ENCODE assay signal across 5 fruit fly cellular contexts in genomic region chr3L:12131918-12132317, dm6.
TF ChIP-seq lines count a peak whose summit lies in the region.

TSS of gene DEF8 (plus strand) at chr3L:12132146.

- TF ChIP-seq CTCF in whole organism, embryonic (GFP tag; optimal IDR thresholded peaks at IDR 0.05; lab: Kevin White, UChicago), result no peak

TF ChIP-seq in whole organism, adult, 20 proteins besides CTCF, POLR2A, EP300 and RAD21 (continues in another document):
- TF ChIP-seq CG7101 (tag; optimal IDR thresholded peaks at IDR 0.05; lab: Kevin White, UChicago) (peak; percentile 77), Clk (GFP tag; optimal IDR thresholded peaks at IDR 0.05; lab: Kevin White, UChicago) (peak; percentile 46), Mnt (GFP tag; optimal IDR thresholded peaks at IDR 0.05; lab: Kevin White, UChicago) (peak; percentile 60), CG14711 (tag; optimal IDR thresholded peaks at IDR 0.05; lab: Kevin White, UChicago) (peak; percentile 85), ovo (GFP tag; optimal IDR thresholded peaks at IDR 0.05; lab: Kevin White, UChicago) (peak; percentile 47), bab1 (GFP tag; optimal IDR thresholded peaks at IDR 0.05; lab: Kevin White, UChicago) (peak; percentile 80), CG5204 (GFP tag; optimal IDR thresholded peaks at IDR 0.05; lab: Kevin White, UChicago) (no peak), toe (GFP tag; optimal IDR thresholded peaks at IDR 0.05; lab: Kevin White, UChicago) (peak; percentile 71), CG33017 (tag; optimal IDR thresholded peaks at IDR 0.05; lab: Kevin White, UChicago) (peak; percentile 63), Crg-1 (GFP tag; optimal IDR thresholded peaks at IDR 0.05; lab: Kevin White, UChicago) (peak; percentile 36), CG7045 (GFP tag; optimal IDR thresholded peaks at IDR 0.05; lab: Kevin White, UChicago) (peak; percentile 69), CG1620 (GFP tag; optimal IDR thresholded peaks at IDR 0.05; lab: Kevin White, UChicago) (peak; percentile 71), kay (GFP tag; lab: Kevin White, UChicago; ENCODE audit: borderline replicate concordance) (no peak), tj (GFP tag; optimal IDR thresholded peaks at IDR 0.05; lab: Kevin White, UChicago) (peak; percentile 49), Hr96 (GFP tag; optimal IDR thresholded peaks at IDR 0.05; lab: Kevin White, UChicago) (peak; percentile 55), cnc (optimal IDR thresholded peaks at IDR 0.05; lab: Kevin White, UChicago) (no peak), CG11617 (GFP tag; optimal IDR thresholded peaks at IDR 0.05; lab: Kevin White, UChicago) (peak; percentile 84), pad (GFP tag; optimal IDR thresholded peaks at IDR 0.05; lab: Kevin White, UChicago) (peak; percentile 48)

TF ChIP-seq in whole organism, embryonic, 481 proteins besides CTCF, POLR2A, EP300 and RAD21 (continues in another document):
- TF ChIP-seq jing (GFP tag; optimal IDR thresholded peaks at IDR 0.05; lab: Kevin White, UChicago), result no peak
- TF ChIP-seq pita (GFP tag; optimal IDR thresholded peaks at IDR 0.05; lab: Kevin White, UChicago), result no peak
- peak; percentile 25 for TF ChIP-seq CG8089 (GFP tag; optimal IDR thresholded peaks at IDR 0.05; lab: Kevin White, UChicago)
- peak; percentile 90 for TF ChIP-seq CoRest (tag; optimal IDR thresholded peaks at IDR 0.05; lab: Kevin White, UChicago)
- TF ChIP-seq hth (optimal IDR thresholded peaks at IDR 0.05; lab: Kevin White, UChicago), result no peak
- TF ChIP-seq Sox102F (GFP tag; optimal IDR thresholded peaks at IDR 0.05; lab: Kevin White, UChicago), result peak; percentile 93
- peak; percentile 40 for TF ChIP-seq kni (GFP tag; optimal IDR thresholded peaks at IDR 0.05; lab: Kevin White, UChicago)
- peak; percentile 44 for TF ChIP-seq MTF-1 (GFP tag; optimal IDR thresholded peaks at IDR 0.05; lab: Kevin White, UChicago; ENCODE audit: borderline replicate concordance)
- TF ChIP-seq Hr78 (GFP tag; optimal IDR thresholded peaks at IDR 0.05; lab: Kevin White, UChicago), result no peak
- peak; percentile 76 for TF ChIP-seq lilli (GFP tag; optimal IDR thresholded peaks at IDR 0.05; lab: Kevin White, UChicago)
- no peak for TF ChIP-seq Hmr (GFP tag; optimal IDR thresholded peaks at IDR 0.05; lab: Kevin White, UChicago)
- peak; percentile 26; the same call in 1 of the 2 replicates for TF ChIP-seq CG8765 (GFP tag; IDR thresholded peaks at IDR 0.05; lab: Robert Waterston, UW)
- peak; percentile 20 for TF ChIP-seq tup (GFP tag; optimal IDR thresholded peaks at IDR 0.05; lab: Kevin White, UChicago)
- TF ChIP-seq Chrac-16 (GFP tag; optimal IDR thresholded peaks at IDR 0.05; lab: Kevin White, UChicago), result peak; percentile 79
- TF ChIP-seq CG6854 (GFP tag; optimal IDR thresholded peaks at IDR 0.05; lab: Kevin White, UChicago), result peak; percentile 64
- peak; percentile 49; the same call in 1 of the 2 replicates for TF ChIP-seq dimm (GFP tag; IDR thresholded peaks at IDR 0.05; lab: Robert Waterston, UW)
- TF ChIP-seq Sin3A (optimal IDR thresholded peaks at IDR 0.05; lab: Kevin White, UChicago), result peak; percentile 60
- TF ChIP-seq disco-r (GFP tag; optimal IDR thresholded peaks at IDR 0.05; lab: Kevin White, UChicago), result no peak

TF ChIP-seq in whole organism, prepupa, 60 proteins besides CTCF, POLR2A, EP300 and RAD21 (continues in another document):
- TF ChIP-seq CG16779 (tag; optimal IDR thresholded peaks at IDR 0.05; lab: Kevin White, UChicago) (peak; percentile 29), fd59A (GFP tag; optimal IDR thresholded peaks at IDR 0.05; lab: Kevin White, UChicago) (peak; percentile 53), CG34406 (GFP tag; optimal IDR thresholded peaks at IDR 0.05; lab: Kevin White, UChicago) (peak; percentile 87), CG3919 (GFP tag; optimal IDR thresholded peaks at IDR 0.05; lab: Kevin White, UChicago) (peak; percentile 82), Gug (GFP tag; IDR thresholded peaks at IDR 0.05; lab: Robert Waterston, UW) (peak; percentile 82), CG10631 (GFP tag; optimal IDR thresholded peaks at IDR 0.05; lab: Kevin White, UChicago) (peak; percentile 65), CG1621 (tag; optimal IDR thresholded peaks at IDR 0.05; lab: Kevin White, UChicago) (peak; percentile 55), cyc (GFP tag; optimal IDR thresholded peaks at IDR 0.05; lab: Kevin White, UChicago) (peak; percentile 67), Met (GFP tag; optimal IDR thresholded peaks at IDR 0.05; lab: Kevin White, UChicago) (no peak), CG8119 (GFP tag; IDR thresholded peaks at IDR 0.05; lab: Robert Waterston, UW) (peak; percentile 86), Blimp-1 (GFP tag; optimal IDR thresholded peaks at IDR 0.05; lab: Kevin White, UChicago) (peak; percentile 18), eg (GFP tag; IDR thresholded peaks at IDR 0.05; lab: Robert Waterston, UW) (peak; percentile 93), esn (GFP tag; optimal IDR thresholded peaks at IDR 0.05; lab: Kevin White, UChicago) (peak; percentile 74), ss (GFP tag; optimal IDR thresholded peaks at IDR 0.05; lab: Kevin White, UChicago) (peak in 1 of 2 experiments; percentile 51), CG6792 (GFP tag; optimal IDR thresholded peaks at IDR 0.05; lab: Kevin White, UChicago) (peak; percentile 59), CG32006 (GFP tag; optimal IDR thresholded peaks at IDR 0.05; lab: Kevin White, UChicago) (peak; percentile 79), CG6808 (GFP tag; optimal IDR thresholded peaks at IDR 0.05; lab: Kevin White, UChicago) (peak; percentile 62), svp (GFP tag; lab: Kevin White, UChicago) (peak; percentile 84), Sox15 (GFP tag; optimal IDR thresholded peaks at IDR 0.05; lab: Kevin White, UChicago) (peak; percentile 9), Hr39 (GFP tag; optimal IDR thresholded peaks at IDR 0.05; lab: Kevin White, UChicago) (peak; percentile 62)

TF ChIP-seq in whole organism, pupa, 21 proteins besides CTCF, POLR2A, EP300 and RAD21:
- TF ChIP-seq CG34367 (tag; optimal IDR thresholded peaks at IDR 0.05; lab: Kevin White, UChicago) (peak; percentile 80), rn (GFP tag; IDR thresholded peaks at IDR 0.05; lab: Robert Waterston, UW) (peak; percentile 68), CG14655 (GFP tag; optimal IDR thresholded peaks at IDR 0.05; lab: Kevin White, UChicago) (peak; percentile 80), Pif1A (GFP tag; optimal IDR thresholded peaks at IDR 0.05; lab: Kevin White, UChicago) (no peak), CG12605 (GFP tag; IDR thresholded peaks at IDR 0.05; lab: Robert Waterston, UW) (peak; percentile 92), CG10348 (GFP tag; IDR thresholded peaks at IDR 0.05; lab: Robert Waterston, UW) (no peak), CG8301 (tag; optimal IDR thresholded peaks at IDR 0.05; lab: Kevin White, UChicago) (peak; percentile 84), CG4496 (GFP tag; IDR thresholded peaks at IDR 0.05; lab: Robert Waterston, UW) (peak; percentile 89), CG32121 (GFP tag; IDR thresholded peaks at IDR 0.05; lab: Robert Waterston, UW) (peak; percentile 92), D1 (tag; optimal IDR thresholded peaks at IDR 0.05; lab: Kevin White, UChicago) (peak; percentile 94), CG8159 (tag; optimal IDR thresholded peaks at IDR 0.05; lab: Kevin White, UChicago) (peak; percentile 88), Ets98B (GFP tag; IDR thresholded peaks at IDR 0.05; lab: Robert Waterston, UW) (peak; percentile 87), Pif1B (GFP tag; optimal IDR thresholded peaks at IDR 0.05; lab: Kevin White, UChicago) (no peak), CG15710 (tag; optimal IDR thresholded peaks at IDR 0.05; lab: Kevin White, UChicago) (peak; percentile 83), gl (tag; optimal IDR thresholded peaks at IDR 0.05; lab: Kevin White, UChicago) (peak; percentile 37), CG9948 (tag; optimal IDR thresholded peaks at IDR 0.05; lab: Kevin White, UChicago) (peak; percentile 87), EcR (GFP tag; optimal IDR thresholded peaks at IDR 0.05; lab: Kevin White, UChicago) (peak; percentile 19), Snoo (tag; optimal IDR thresholded peaks at IDR 0.05; lab: Kevin White, UChicago) (peak; percentile 76), CG13204 (GFP tag; optimal IDR thresholded peaks at IDR 0.05; lab: Kevin White, UChicago) (no peak), CG17806 (tag; optimal IDR thresholded peaks at IDR 0.05; lab: Kevin White, UChicago) (peak; percentile 85), fd96Ca (GFP tag; IDR thresholded peaks at IDR 0.05; lab: Robert Waterston, UW) (peak; percentile 75)

TF ChIP-seq in whole organism, wandering third instar larva, 38 proteins besides CTCF, POLR2A, EP300 and RAD21 (continues in another document):
- no peak for TF ChIP-seq Rel (GFP tag; optimal IDR thresholded peaks at IDR 0.05; lab: Kevin White, UChicago)
- peak; percentile 99 for TF ChIP-seq Rel (tag; optimal IDR thresholded peaks at IDR 0.05; lab: Kevin White, UChicago)
- TF ChIP-seq HLH106 (tag; optimal IDR thresholded peaks at IDR 0.05; lab: Kevin White, UChicago), result peak; percentile 84
- TF ChIP-seq OdsH (GFP tag; optimal IDR thresholded peaks at IDR 0.05; lab: Kevin White, UChicago), result peak; percentile 78
- TF ChIP-seq sage (GFP tag; optimal IDR thresholded peaks at IDR 0.05; lab: Kevin White, UChicago), result no peak
- TF ChIP-seq CG9705 (GFP tag; optimal IDR thresholded peaks at IDR 0.05; lab: Kevin White, UChicago), result peak; percentile 52
- TF ChIP-seq Hr83 (GFP tag; optimal IDR thresholded peaks at IDR 0.05; lab: Kevin White, UChicago; ENCODE audit: poor library complexity, severe bottlenecking), result peak; percentile 78
- no peak for TF ChIP-seq Vsx2 (GFP tag; optimal IDR thresholded peaks at IDR 0.05; lab: Kevin White, UChicago; ENCODE audit: partially characterized antibody)
- peak in 1 of 2 experiments; percentile 76 for TF ChIP-seq foxo (GFP tag; optimal IDR thresholded peaks at IDR 0.05; lab: Kevin White, UChicago)
- TF ChIP-seq woc (GFP tag; optimal IDR thresholded peaks at IDR 0.05; lab: Kevin White, UChicago), result peak; percentile 71
- peak; percentile 78 for TF ChIP-seq rgr (GFP tag; optimal IDR thresholded peaks at IDR 0.05; lab: Kevin White, UChicago)
- peak; percentile 65 for TF ChIP-seq fru (GFP tag; optimal IDR thresholded peaks at IDR 0.05; lab: Kevin White, UChicago)
- TF ChIP-seq br (GFP tag; optimal IDR thresholded peaks at IDR 0.05; lab: Kevin White, UChicago), result peak; percentile 37
- no peak for TF ChIP-seq dl (GFP tag; optimal IDR thresholded peaks at IDR 0.05; lab: Kevin White, UChicago; ENCODE audit: insufficient read depth in 1 of 2, partially characterized antibody in 2 of 2)
- TF ChIP-seq sv (GFP tag; optimal IDR thresholded peaks at IDR 0.05; lab: Kevin White, UChicago), result peak; percentile 30
- peak; percentile 38 for TF ChIP-seq ey (GFP tag; optimal IDR thresholded peaks at IDR 0.05; lab: Kevin White, UChicago)
- TF ChIP-seq tai (GFP tag; optimal IDR thresholded peaks at IDR 0.05; lab: Kevin White, UChicago), result no peak
- TF ChIP-seq pan (optimal IDR thresholded peaks at IDR 0.05; lab: Kevin White, UChicago), result no peak
- TF ChIP-seq h (GFP tag; optimal IDR thresholded peaks at IDR 0.05; lab: Kevin White, UChicago), result peak; percentile 58
- peak; percentile 24 for TF ChIP-seq brk (GFP tag; optimal IDR thresholded peaks at IDR 0.05; lab: Kevin White, UChicago)
- peak; percentile 85 for TF ChIP-seq Sp1 (GFP tag; optimal IDR thresholded peaks at IDR 0.05; lab: Kevin White, UChicago)
- TF ChIP-seq lola (GFP tag; optimal IDR thresholded peaks at IDR 0.05; lab: Kevin White, UChicago), result no peak
- peak; percentile 72 for TF ChIP-seq psq (GFP tag; optimal IDR thresholded peaks at IDR 0.05; lab: Kevin White, UChicago)
